Fruit fly (Drosophila melanogaster) whole organism: ENCODE results near the gene Mf.

ENCODE experiments used
- CG8478 ChIP-seq: fragments of >200 bp; optimal IDR thresholded peaks from 2 replicates; lab custom pipeline; 2018; ENCODE audit warnings: inconsistent platforms
- EcR ChIP-seq, 2 experiments: fragments of >200 bp; optimal IDR thresholded peaks; 2 replicates each; lab custom pipeline; 2017; ENCODE audit warnings: missing biosample characterization in 2 of 2, missing genetic modification characterization in 2 of 2, missing genetic modification reagents in 2 of 2
- psq ChIP-seq: fragments of >200 bp; optimal IDR thresholded peaks from 2 replicates; lab custom pipeline; 2017
- usp ChIP-seq: fragments of >200 bp; optimal IDR thresholded peaks from 2 replicates; lab custom pipeline; 2017; ENCODE audit warnings: missing biosample characterization, missing genetic modification characterization, mixed read lengths

- TF ChIP-seq psq (lab: Kevin White, UChicago) (no peak), EcR (GFP tag; optimal IDR thresholded peaks at IDR 0.05; lab: Kevin White, UChicago) (no peak), CG8478 (lab: Kevin White, UChicago) (no peak), usp (GFP tag; lab: Kevin White, UChicago) (no peak)
Observed at dm6 chr3R:15129998-15130397, 51.3 kb downstream of the Mf start.
